Fruit fly (Drosophila melanogaster) whole organism, embryonic: ENCODE measurements around the gene Ipo9.

Experiments used
- B-H2 ChIP-seq: fragments of 200-800 bp; sonication (Bioruptor generic); optimal IDR thresholded peaks from 2 replicates; lab custom pipeline; 2018; ENCODE audit warnings: missing biosample characterization, mild to moderate bottlenecking, missing genetic modification characterization
- CG10267 ChIP-seq: fragments of 200-800 bp; sonication (Bioruptor generic); optimal IDR thresholded peaks from 2 replicates; lab custom pipeline; 2018; ENCODE audit warnings: missing biosample characterization, mild to moderate bottlenecking, missing genetic modification characterization, moderate library complexity
- CG10543 ChIP-seq: fragments of 200-800 bp; sonication (Bioruptor generic); optimal IDR thresholded peaks from 3 replicates; lab custom pipeline; 2017; ENCODE audit warnings: missing biosample characterization, mild to moderate bottlenecking, missing genetic modification characterization, moderate library complexity
- CG13424 ChIP-seq: fragments of 200-800 bp; sonication (Bioruptor generic); optimal IDR thresholded peaks from 2 replicates; lab custom pipeline; 2019; ENCODE audit warnings: missing biosample characterization, mild to moderate bottlenecking, missing genetic modification characterization, moderate library complexity
- CG1529 ChIP-seq: fragments of 200-800 bp; sonication (Bioruptor generic); optimal IDR thresholded peaks from 3 replicates; lab custom pipeline; 2018; ENCODE audit warnings: missing biosample characterization, missing genetic modification characterization
- CG15696 ChIP-seq: fragments of 200-800 bp; sonication (Bioruptor generic); optimal IDR thresholded peaks from 2 replicates; lab custom pipeline; 2019; ENCODE audit warnings: missing biosample characterization, mild to moderate bottlenecking, missing genetic modification characterization, moderate library complexity
- CG16813 ChIP-seq: fragments of 200-800 bp; sonication (Bioruptor generic); IDR thresholded peaks from 3 replicates; pipeline ENCODE4 v1.3.6; 2022; ENCODE audit warnings: missing biosample characterization, missing genetic modification characterization; ENCODE audit not compliant: partially characterized antibody
- CG2199 ChIP-seq: fragments of 200-800 bp; sonication (Bioruptor generic); IDR thresholded peaks from 3 replicates; pipeline ENCODE4 v1.3.6; 2022; ENCODE audit warnings: missing biosample characterization, missing genetic modification characterization
- CG30020 ChIP-seq: fragments of 200-800 bp; optimal IDR thresholded peaks from 2 replicates; lab custom pipeline; 2019; ENCODE audit warnings: missing biosample characterization, mild to moderate bottlenecking, missing genetic modification characterization, moderate library complexity
- CG30403 ChIP-seq: fragments of 200-800 bp; sonication (Bioruptor generic); optimal IDR thresholded peaks from 3 replicates; lab custom pipeline; 2016; ENCODE audit warnings: missing biosample characterization, missing genetic modification characterization
- CG30431 ChIP-seq: fragments of 200-800 bp; sonication (Bioruptor generic); optimal IDR thresholded peaks from 2 replicates; lab custom pipeline; 2017; ENCODE audit warnings: missing biosample characterization, missing genetic modification characterization
- CG31224 ChIP-seq: fragments of 200-800 bp; sonication (Bioruptor generic); IDR thresholded peaks from 2 replicates; pipeline ENCODE4 v1.3.6; 2022; ENCODE audit warnings: missing biosample characterization, missing genetic modification characterization
- CG3726 ChIP-seq: fragments of 200-800 bp; sonication (Bioruptor generic); IDR thresholded peaks from 3 replicates; pipeline ENCODE4, ENCODE4 v1.3.6; 2022; ENCODE audit warnings: missing biosample characterization, missing genetic modification characterization
- CG5180 ChIP-seq: fragments of 200-800 bp; sonication (Bioruptor generic); optimal IDR thresholded peaks from 3 replicates; lab custom pipeline; 2017; ENCODE audit warnings: missing biosample characterization, missing genetic modification characterization, mild to moderate bottlenecking, moderate library complexity, missing genetic modification reagents
- CG7372 ChIP-seq: fragments of 200-800 bp; sonication (Bioruptor generic); IDR thresholded peaks from 2 replicates; pipeline ENCODE4 v1.3.6; 2022; ENCODE audit warnings: missing biosample characterization, missing genetic modification characterization
- CG8478 ChIP-seq: fragments of >200 bp; optimal IDR thresholded peaks from 2 replicates; lab custom pipeline; 2018
- CG9437 ChIP-seq: fragments of 200-800 bp; sonication (Bioruptor generic); optimal IDR thresholded peaks from 2 replicates; lab custom pipeline; 2018; ENCODE audit warnings: missing biosample characterization, mild to moderate bottlenecking, missing genetic modification characterization
- CTCF ChIP-seq: fragments of 200-800 bp; sonication (Bioruptor generic); optimal IDR thresholded peaks from 2 replicates; lab custom pipeline; 2017; ENCODE audit warnings: missing biosample characterization, mild to moderate bottlenecking, missing genetic modification characterization, moderate library complexity
- Chrac-16 ChIP-seq: fragments of 200-800 bp; sonication (Bioruptor generic); optimal IDR thresholded peaks from 3 replicates; lab custom pipeline; 2016; ENCODE audit warnings: missing biosample characterization, missing genetic modification characterization
- CkIIα-i1 ChIP-seq: fragments of 200-800 bp; sonication (Bioruptor generic); IDR thresholded peaks from 2 replicates; pipeline ENCODE4 v1.3.6; 2022; ENCODE audit warnings: missing biosample characterization, missing genetic modification characterization
- Doc3 ChIP-seq: fragments of 200-800 bp; sonication (Bioruptor generic); IDR thresholded peaks from 3 replicates; pipeline ENCODE4 v1.3.6; 2022; ENCODE audit warnings: missing biosample characterization, missing genetic modification characterization; ENCODE audit not compliant: partially characterized antibody
- Drgx ChIP-seq: fragments of 200-800 bp; sonication (Bioruptor generic); IDR thresholded peaks from 2 replicates; pipeline ENCODE4 v1.3.6; 2022; ENCODE audit warnings: missing biosample characterization, missing genetic modification characterization
- Fer2 ChIP-seq: fragments of 200-800 bp; sonication (Bioruptor generic); optimal IDR thresholded peaks from 2 replicates; lab custom pipeline; 2018; ENCODE audit warnings: missing biosample characterization, mild to moderate bottlenecking, missing genetic modification characterization, moderate library complexity
- Gug ChIP-seq: fragments of 200-800 bp; sonication (Bioruptor generic); IDR thresholded peaks from 4 replicates; pipeline ENCODE4 v1.3.6; 2022; ENCODE audit warnings: missing biosample characterization, missing genetic modification characterization
- Hmx ChIP-seq: fragments of 200-800 bp; sonication (Bioruptor generic); optimal IDR thresholded peaks from 2 replicates; lab custom pipeline; 2016; ENCODE audit warnings: missing biosample characterization, missing genetic modification characterization
- MTF-1 ChIP-seq: fragments of 200-800 bp; sonication (Bioruptor generic); optimal IDR thresholded peaks from 2 replicates; lab custom pipeline; 2018; ENCODE audit warnings: missing biosample characterization, mild to moderate bottlenecking, missing genetic modification characterization, borderline replicate concordance
- Max ChIP-seq: fragments of 200-800 bp; sonication (Bioruptor generic); optimal IDR thresholded peaks from 2 replicates; lab custom pipeline; 2016; ENCODE audit warnings: missing biosample characterization, mild to moderate bottlenecking, missing genetic modification characterization
- Neu2 ChIP-seq: fragments of 200-800 bp; sonication (Bioruptor generic); optimal IDR thresholded peaks from 3 replicates; lab custom pipeline; 2016; ENCODE audit warnings: missing biosample characterization, missing genetic modification characterization, borderline replicate concordance
- Oli ChIP-seq: fragments of 200-800 bp; sonication (Bioruptor generic); optimal IDR thresholded peaks from 2 replicates; lab custom pipeline; 2018; ENCODE audit warnings: missing biosample characterization, mild to moderate bottlenecking, missing genetic modification characterization, moderate library complexity
- Rx ChIP-seq: fragments of 200-800 bp; sonication (Bioruptor generic); IDR thresholded peaks from 2 replicates; pipeline ENCODE4 v1.3.6; 2022; ENCODE audit warnings: missing biosample characterization, missing genetic modification characterization
- ab ChIP-seq: fragments of 200-800 bp; sonication (Bioruptor generic); optimal IDR thresholded peaks from 2 replicates; lab custom pipeline; 2016; ENCODE audit warnings: missing biosample characterization, missing genetic modification characterization
- ac ChIP-seq: fragments of 200-800 bp; sonication (Bioruptor generic); optimal IDR thresholded peaks from 3 replicates; lab custom pipeline; 2017; ENCODE audit warnings: missing biosample characterization, mild to moderate bottlenecking, missing genetic modification characterization
- al ChIP-seq: fragments of 200-800 bp; sonication (Bioruptor generic); IDR thresholded peaks from 2 replicates; pipeline ENCODE4 v1.3.6; 2022; ENCODE audit warnings: missing biosample characterization, missing genetic modification characterization
- cg ChIP-seq: fragments of 200-800 bp; sonication (Bioruptor generic); optimal IDR thresholded peaks from 3 replicates; lab custom pipeline; 2019; ENCODE audit warnings: missing biosample characterization, mild to moderate bottlenecking, missing genetic modification characterization, moderate library complexity
- ci ChIP-seq: fragments of 200-800 bp; sonication (Bioruptor generic); IDR thresholded peaks from 3 replicates; pipeline ENCODE4 v1.3.6; 2022; ENCODE audit warnings: missing biosample characterization, missing genetic modification characterization
- dan ChIP-seq: fragments of 200-800 bp; sonication (Bioruptor generic); IDR thresholded peaks from 2 replicates; pipeline ENCODE4 v1.3.6; 2022; ENCODE audit warnings: missing biosample characterization, missing genetic modification characterization
- dm ChIP-seq: fragments of 200-800 bp; sonication (Bioruptor generic); optimal IDR thresholded peaks from 3 replicates; lab custom pipeline; 2016; ENCODE audit warnings: missing biosample characterization, missing genetic modification characterization
- ewg ChIP-seq: fragments of 200-800 bp; sonication (Bioruptor generic); optimal IDR thresholded peaks from 3 replicates; lab custom pipeline; 2017; ENCODE audit warnings: mild to moderate bottlenecking, missing biosample characterization, missing genetic modification reagents, missing genetic modification characterization
- fd64A ChIP-seq: fragments of 200-800 bp; sonication (Bioruptor generic); optimal IDR thresholded peaks from 3 replicates; lab custom pipeline; 2018; ENCODE audit warnings: missing biosample characterization, mild to moderate bottlenecking, missing genetic modification characterization
- ftz-f1 ChIP-seq: fragments of 200-800 bp; sonication (Bioruptor generic); optimal IDR thresholded peaks from 2 replicates; lab custom pipeline; 2016; ENCODE audit warnings: missing biosample characterization, missing genetic modification characterization
- grn ChIP-seq: fragments of 200-800 bp; sonication (Bioruptor generic); optimal IDR thresholded peaks from 3 replicates; lab custom pipeline; 2017; ENCODE audit warnings: missing biosample characterization, missing genetic modification characterization
- gsb ChIP-seq: fragments of 200-800 bp; sonication (Bioruptor generic); IDR thresholded peaks from 2 replicates; pipeline ENCODE4 v1.3.6; 2022; ENCODE audit warnings: missing biosample characterization, missing genetic modification characterization
- ham ChIP-seq: fragments of 200-800 bp; sonication (Bioruptor generic); IDR thresholded peaks from 2 replicates; pipeline ENCODE4 v1.3.6; 2022; ENCODE audit warnings: missing biosample characterization, missing genetic modification characterization
- hth ChIP-seq: fragments of >200 bp; optimal IDR thresholded peaks from 2 replicates; lab custom pipeline; 2017; ENCODE audit warnings: inconsistent platforms
- jing ChIP-seq: fragments of 200-800 bp; sonication (Bioruptor generic); optimal IDR thresholded peaks from 2 replicates; lab custom pipeline; 2018; ENCODE audit warnings: missing biosample characterization, mild to moderate bottlenecking, missing genetic modification characterization
- luna ChIP-seq: fragments of 200-800 bp; sonication (Bioruptor generic); optimal IDR thresholded peaks from 2 replicates; lab custom pipeline; 2016; ENCODE audit warnings: missing biosample characterization, missing genetic modification characterization
- otp ChIP-seq: fragments of 200-800 bp; sonication (Bioruptor generic); IDR thresholded peaks from 3 replicates; pipeline ENCODE4, ENCODE4 v1.3.6; 2022; ENCODE audit warnings: missing biosample characterization, missing genetic modification characterization
- pho ChIP-seq: fragments of 200-800 bp; sonication (Bioruptor generic); optimal IDR thresholded peaks from 2 replicates; lab custom pipeline; 2016; ENCODE audit warnings: missing biosample characterization, missing genetic modification characterization
- tll ChIP-seq, 2 experiments: fragments of 200-800 bp in 1 of 2; fragments of >200 bp in 1 of 2; sonication (Bioruptor generic) in 1 of 2; optimal IDR thresholded peaks; 2 replicates each; lab custom pipeline; 2017 to 2019; ENCODE audit warnings: missing biosample characterization in 2 of 2, missing genetic modification characterization in 2 of 2, mild to moderate bottlenecking in 1 of 2, moderate library complexity in 1 of 2
- zfh2 ChIP-seq: fragments of 200-800 bp; sonication (Bioruptor generic); optimal IDR thresholded peaks from 2 replicates; lab custom pipeline; 2016; ENCODE audit warnings: missing biosample characterization, missing genetic modification characterization

The Ipo9 gene

dm6 chr3R:11409667-11410137 is 2.6 kb upstream of the Ipo9 start, which contains the start of the genes mgr and Irbp (continued):
- no peak for TF ChIP-seq cg (GFP tag; lab: Kevin White, UChicago)
- no peak for TF ChIP-seq grn (GFP tag; lab: Kevin White, UChicago)
- TF ChIP-seq Fer2, result peak; percentile 83
- TF ChIP-seq ham, result no peak; the same call in 1 of the 2 replicates
- peak; percentile 23 for TF ChIP-seq ftz-f1
- peak; percentile 90 for TF ChIP-seq CG10267 (tag; lab: Kevin White, UChicago)
- TF ChIP-seq fd64A, result peak; percentile 8
- no peak for TF ChIP-seq CG5180 (GFP tag; lab: Kevin White, UChicago)
- TF ChIP-seq dan (GFP tag; lab: Robert Waterston, UW), result peak; percentile 46; the same call in 1 of the 2 replicates
- peak; percentile 95 for TF ChIP-seq al (GFP tag; lab: Robert Waterston, UW)
- peak; percentile 86 for TF ChIP-seq otp
- peak; percentile 85 for TF ChIP-seq CG3726 (GFP tag; lab: Robert Waterston, UW)
- TF ChIP-seq tll (GFP tag; optimal IDR thresholded peaks at IDR 0.05; lab: Kevin White, UChicago), result peak in 1 of 2 experiments; percentile 86
- peak; percentile 78 for TF ChIP-seq Gug (GFP tag; lab: Robert Waterston, UW)
- TF ChIP-seq ab (GFP tag; lab: Kevin White, UChicago), result no peak
- no peak for TF ChIP-seq CG10543 (GFP tag; lab: Kevin White, UChicago)
- TF ChIP-seq pho, result peak; percentile 50
- peak; percentile 86 for TF ChIP-seq B-H2 (GFP tag; lab: Kevin White, UChicago)
- TF ChIP-seq Max (GFP tag; lab: Kevin White, UChicago), result peak; percentile 87
- TF ChIP-seq CG15696 (tag; lab: Kevin White, UChicago), result peak; percentile 95
- peak; percentile 68 for TF ChIP-seq zfh2 (GFP tag; lab: Kevin White, UChicago)
- peak; percentile 53 for TF ChIP-seq jing (GFP tag; lab: Kevin White, UChicago)
- no peak for TF ChIP-seq Hmx (GFP tag; lab: Kevin White, UChicago)
- peak; percentile 80 for TF ChIP-seq CG30020 (tag; lab: Kevin White, UChicago)
- peak; percentile 83 for TF ChIP-seq CG16813 (GFP tag; lab: Robert Waterston, UW)
- peak; percentile 66 for TF ChIP-seq CG1529 (GFP tag; lab: Kevin White, UChicago)
- no peak for TF ChIP-seq luna (GFP tag; lab: Kevin White, UChicago)
- peak; percentile 85 for TF ChIP-seq CG31224 (GFP tag; lab: Robert Waterston, UW)
- TF ChIP-seq Drgx (GFP tag; lab: Robert Waterston, UW), result peak; percentile 91
- no peak for TF ChIP-seq CkIIα-i1
- TF ChIP-seq ewg (GFP tag; lab: Kevin White, UChicago), result peak; percentile 83
- TF ChIP-seq, all 482 proteins: peak for 377

dm6 chr3R:11418568-11418967 is 6.2 kb downstream of the Ipo9 start, which contains the start of the genes bumpel and CG45676:
TSS of gene bumpel (minus strand) at chr3R:11418668.
TSS of gene CG45676 (plus strand) at chr3R:11418885.
- no peak for TF ChIP-seq CG30431 (GFP tag; lab: Kevin White, UChicago)
- no peak for TF ChIP-seq dan (GFP tag; lab: Robert Waterston, UW)
- no peak for TF ChIP-seq Rx (GFP tag; lab: Robert Waterston, UW)
- TF ChIP-seq ac (GFP tag; lab: Kevin White, UChicago), result no peak
- TF ChIP-seq gsb (GFP tag; lab: Robert Waterston, UW), result no peak
- no peak for TF ChIP-seq CG13424
- no peak for TF ChIP-seq CTCF (GFP tag; lab: Kevin White, UChicago)
- TF ChIP-seq, all 482 proteins: peak for 0

- TF ChIP-seq dan (GFP tag; lab: Robert Waterston, UW) (peak; percentile 84), CG9437 (GFP tag; lab: Kevin White, UChicago) (peak; percentile 73), hth (lab: Kevin White, UChicago) (no peak), MTF-1 (GFP tag; lab: Kevin White, UChicago) (peak; percentile 72), Chrac-16 (peak; percentile 96), ci (GFP tag; lab: Robert Waterston, UW) (peak; percentile 91), CG8478 (no peak), Neu2 (peak; percentile 74), Oli (peak; percentile 86), CG2199 (peak; percentile 95; the same call in 2 of the 3 replicates), CG30403 (peak; percentile 98), CG7372 (GFP tag; lab: Robert Waterston, UW) (peak; percentile 93), dm (GFP tag; lab: Kevin White, UChicago) (peak; percentile 88), Doc3 (GFP tag; lab: Robert Waterston, UW) (no peak)
Measured at dm6 chr3R:11421643-11422122, 9.4 kb downstream of the Ipo9 start, which contains the start of the genes ninaG and Sptz. TSS of gene ninaG (minus strand) at chr3R:11421693. TSS of gene Sptz (plus strand) at chr3R:11422092.
